Fruit fly (Drosophila melanogaster) whole organism, embryonic: ENCODE measurements around the gene CG13031.

Experiments used
- ATbp ChIP-seq: fragments of 200-800 bp; sonication (Bioruptor generic); optimal IDR thresholded peaks from 2 replicates; lab custom pipeline; 2017; ENCODE audit warnings: missing biosample characterization, mild to moderate bottlenecking, missing genetic modification characterization, missing genetic modification reagents
- Awh ChIP-seq: fragments of 200-800 bp; sonication (Bioruptor generic); IDR thresholded peaks from 2 replicates; pipeline ENCODE4, ENCODE4 v1.3.6; 2022; ENCODE audit warnings: missing biosample characterization, missing genetic modification characterization
- Blimp-1 ChIP-seq: fragments of 200-800 bp; sonication (Bioruptor generic); optimal IDR thresholded peaks from 3 replicates; lab custom pipeline; 2018; ENCODE audit warnings: missing biosample characterization, missing genetic modification characterization, mild to moderate bottlenecking, moderate library complexity, missing genetic modification reagents
- CG12236 ChIP-seq: fragments of 200-800 bp; sonication (Bioruptor generic); optimal IDR thresholded peaks from 2 replicates; lab custom pipeline; 2016; ENCODE audit warnings: missing biosample characterization, missing genetic modification characterization
- CG13123 ChIP-seq: fragments of 200-800 bp; sonication (Bioruptor generic); optimal IDR thresholded peaks from 2 replicates; lab custom pipeline; 2016; ENCODE audit warnings: missing biosample characterization, missing genetic modification characterization
- CG1529 ChIP-seq: fragments of 200-800 bp; sonication (Bioruptor generic); optimal IDR thresholded peaks from 3 replicates; lab custom pipeline; 2018; ENCODE audit warnings: missing biosample characterization, missing genetic modification characterization
- CG16815 ChIP-seq: fragments of 200-800 bp; sonication (Bioruptor generic); optimal IDR thresholded peaks from 3 replicates; lab custom pipeline; 2017; ENCODE audit warnings: missing biosample characterization, mild to moderate bottlenecking, missing genetic modification characterization
- CG18011 ChIP-seq: fragments of 200-800 bp; sonication (Bioruptor generic); optimal IDR thresholded peaks from 2 replicates; lab custom pipeline; 2017; ENCODE audit warnings: missing biosample characterization, missing genetic modification characterization, mild to moderate bottlenecking, moderate library complexity, missing genotype
- CG18764 ChIP-seq: fragments of 200-800 bp; sonication (Bioruptor generic); optimal IDR thresholded peaks from 3 replicates; lab custom pipeline; 2016; ENCODE audit warnings: missing biosample characterization, missing genetic modification characterization
- CG2678 ChIP-seq: fragments of 200-800 bp; sonication (Bioruptor generic); optimal IDR thresholded peaks from 3 replicates; lab custom pipeline; 2019; ENCODE audit warnings: missing biosample characterization, mild to moderate bottlenecking, missing genetic modification characterization, moderate library complexity
- CG3847 ChIP-seq: fragments of 200-800 bp; sonication (Bioruptor generic); IDR thresholded peaks from 2 replicates; pipeline ENCODE4 v1.3.6; 2022; ENCODE audit warnings: missing biosample characterization, missing genetic modification characterization
- CG4328 ChIP-seq: fragments of 200-800 bp; sonication (Bioruptor generic); optimal IDR thresholded peaks from 3 replicates; lab custom pipeline; 2017; ENCODE audit warnings: missing biosample characterization, missing genetic modification reagents, missing genetic modification characterization
- CG4360 ChIP-seq: fragments of 200-800 bp; sonication (Bioruptor generic); IDR thresholded peaks from 2 replicates; pipeline ENCODE4 v1.3.6; 2022; ENCODE audit warnings: missing biosample characterization, missing genetic modification characterization
- CG4820 ChIP-seq: fragments of 200-800 bp; sonication (Bioruptor generic); optimal IDR thresholded peaks from 3 replicates; lab custom pipeline; 2016; ENCODE audit warnings: missing biosample characterization, missing genetic modification characterization
- CG6813 ChIP-seq: fragments of 200-800 bp; sonication (Bioruptor generic); optimal IDR thresholded peaks from 2 replicates; lab custom pipeline; 2017; ENCODE audit warnings: missing biosample characterization, missing genetic modification characterization, mild to moderate bottlenecking, moderate library complexity, missing genetic modification reagents
- CG8281 ChIP-seq: fragments of 200-800 bp; sonication (Bioruptor generic); optimal IDR thresholded peaks from 2 replicates; lab custom pipeline; 2018; ENCODE audit warnings: missing biosample characterization, mild to moderate bottlenecking, missing genetic modification characterization, moderate library complexity
- CG8290 ChIP-seq, 3 experiments: fragments of 200-800 bp; sonication (Bioruptor generic); optimal IDR thresholded peaks; 2 replicates each; lab custom pipeline; 2016 to 2019; ENCODE audit warnings: missing biosample characterization in 3 of 3, missing genetic modification characterization in 3 of 3, mild to moderate bottlenecking in 2 of 3, moderate library complexity in 1 of 3
- CG9932 ChIP-seq: fragments of 200-800 bp; sonication (Bioruptor generic); IDR thresholded peaks from 2 replicates; pipeline ENCODE4 v1.3.6; 2022; ENCODE audit warnings: missing biosample characterization, missing genetic modification characterization
- D19B ChIP-seq: fragments of 200-800 bp; sonication (Bioruptor generic); optimal IDR thresholded peaks from 2 replicates; lab custom pipeline; 2017; ENCODE audit warnings: missing biosample characterization, mild to moderate bottlenecking, missing genetic modification characterization
- Dip2 ChIP-seq: fragments of 200-800 bp; sonication (Bioruptor generic); IDR thresholded peaks from 2 replicates; pipeline ENCODE4 v1.3.6; 2022; ENCODE audit warnings: missing biosample characterization, missing genetic modification characterization
- Fer1 ChIP-seq: fragments of 200-800 bp; sonication (Bioruptor generic); optimal IDR thresholded peaks from 2 replicates; lab custom pipeline; 2017; ENCODE audit warnings: missing biosample characterization, mild to moderate bottlenecking, missing genetic modification characterization
- Hr39 ChIP-seq: fragments of >200 bp; optimal IDR thresholded peaks from 2 replicates; lab custom pipeline; 2017
- Mad ChIP-seq: fragments of 200-800 bp; sonication (Bioruptor generic); optimal IDR thresholded peaks from 2 replicates; lab custom pipeline; 2016; ENCODE audit warnings: missing biosample characterization, missing genetic modification characterization
- Med ChIP-seq: fragments of 200-800 bp; sonication (Bioruptor generic); peaks from one replicate; lab custom pipeline; 2016; ENCODE audit warnings: missing biosample characterization, missing genetic modification characterization, mild to moderate bottlenecking, inconsistent platforms, moderate library complexity
- Nf-YC ChIP-seq: fragments of 200-800 bp; optimal IDR thresholded peaks from 3 replicates; lab custom pipeline; 2019; ENCODE audit warnings: missing biosample characterization, mild to moderate bottlenecking, missing genetic modification characterization, moderate library complexity
- Pdp1 ChIP-seq, 2 experiments: fragments of 200-800 bp; sonication (Bioruptor generic); optimal IDR thresholded peaks; 3 replicates each; lab custom pipeline; 2016; ENCODE audit warnings: missing biosample characterization in 2 of 2, missing genetic modification characterization in 2 of 2, mild to moderate bottlenecking in 1 of 2, moderate library complexity in 1 of 2
- Sox100B ChIP-seq: fragments of 200-800 bp; sonication (Bioruptor generic); optimal IDR thresholded peaks from 3 replicates; lab custom pipeline; 2018; ENCODE audit warnings: missing biosample characterization, mild to moderate bottlenecking, missing genetic modification characterization
- ase ChIP-seq: fragments of 200-800 bp; sonication (Bioruptor generic); IDR thresholded peaks from 3 replicates; pipeline ENCODE4 v1.3.6; 2022; ENCODE audit warnings: missing biosample characterization, missing genetic modification characterization
- chinmo ChIP-seq: fragments of 200-800 bp; sonication (Bioruptor generic); IDR thresholded peaks from 4 replicates; pipeline ENCODE4 v1.3.6; 2022; ENCODE audit warnings: missing biosample characterization, missing genetic modification characterization; ENCODE audit not compliant: partially characterized antibody
- corto ChIP-seq: fragments of 200-800 bp; sonication (Bioruptor generic); optimal IDR thresholded peaks from 2 replicates; lab custom pipeline; 2016; ENCODE audit warnings: missing biosample characterization, mild to moderate bottlenecking, missing genetic modification characterization, moderate library complexity
- crol ChIP-seq: fragments of 200-800 bp; sonication (Bioruptor generic); IDR thresholded peaks from 2 replicates; pipeline ENCODE4 v1.3.6; 2022; ENCODE audit warnings: missing biosample characterization, missing genetic modification characterization
- eve ChIP-seq, 2 experiments: fragments of >200 bp; optimal IDR thresholded peaks; 2 replicates each; lab custom pipeline; 2017; ENCODE audit warnings: missing biosample characterization in 2 of 2, missing genetic modification characterization in 2 of 2
- exex ChIP-seq: fragments of 200-800 bp; sonication (Bioruptor generic); optimal IDR thresholded peaks from 4 replicates; lab custom pipeline; 2018; ENCODE audit warnings: missing biosample characterization, mild to moderate bottlenecking, missing genetic modification characterization, moderate library complexity
- grn ChIP-seq: fragments of 200-800 bp; sonication (Bioruptor generic); optimal IDR thresholded peaks from 3 replicates; lab custom pipeline; 2017; ENCODE audit warnings: missing biosample characterization, missing genetic modification characterization
- gsb-n ChIP-seq: fragments of 200-800 bp; sonication (Bioruptor generic); optimal IDR thresholded peaks from 3 replicates; lab custom pipeline; 2018; ENCODE audit warnings: missing biosample characterization, mild to moderate bottlenecking, missing genetic modification characterization
- kay ChIP-seq: fragments of 200-800 bp; sonication (Bioruptor generic); optimal IDR thresholded peaks from 2 replicates; lab custom pipeline; 2016; ENCODE audit warnings: missing biosample characterization, missing genetic modification characterization
- nerfin-2 ChIP-seq: fragments of 200-800 bp; sonication (Bioruptor generic); IDR thresholded peaks from 2 replicates; pipeline ENCODE4 v1.3.6; 2022; ENCODE audit warnings: missing biosample characterization, missing genetic modification characterization; ENCODE audit not compliant: partially characterized antibody
- oc ChIP-seq: fragments of 200-800 bp; sonication (Bioruptor generic); optimal IDR thresholded peaks from 2 replicates; lab custom pipeline; 2018; ENCODE audit warnings: missing biosample characterization, mild to moderate bottlenecking, missing genetic modification characterization, moderate library complexity
- sc ChIP-seq, 3 experiments: fragments of >200 bp in 2 of 3; fragments of 200-800 bp in 1 of 3; sonication (Bioruptor generic) in 1 of 3; optimal IDR thresholded peaks; 2 replicates in 2 of 3; 3 replicates in 1 of 3; lab custom pipeline; 2017; ENCODE audit warnings: mild to moderate bottlenecking in 1 of 3, missing biosample characterization in 1 of 3, missing genetic modification characterization in 1 of 3, missing genetic modification reagents in 1 of 3
- sd ChIP-seq: fragments of 200-800 bp; sonication (Bioruptor generic); optimal IDR thresholded peaks from 3 replicates; lab custom pipeline; 2018; ENCODE audit warnings: missing biosample characterization, mild to moderate bottlenecking, missing genetic modification characterization, moderate library complexity
- sens ChIP-seq: fragments of 200-800 bp; sonication (Bioruptor generic); peaks from one replicate; lab custom pipeline; 2016; ENCODE audit warnings: missing biosample characterization, missing genetic modification characterization
- sisA ChIP-seq: fragments of 200-800 bp; sonication (Bioruptor generic); IDR thresholded peaks from 2 replicates; pipeline ENCODE4 v1.3.6; 2022; ENCODE audit warnings: missing biosample characterization, missing genetic modification characterization
- so ChIP-seq: fragments of 200-800 bp; sonication (Bioruptor generic); IDR thresholded peaks from 3 replicates; pipeline ENCODE4 v1.3.6; 2022; ENCODE audit warnings: missing biosample characterization, missing genetic modification characterization
- vvl ChIP-seq: fragments of 200-800 bp; sonication (Bioruptor generic); IDR thresholded peaks from 2 replicates; pipeline ENCODE4 v1.3.6; 2022; ENCODE audit warnings: missing biosample characterization, missing genetic modification characterization
- wek ChIP-seq: fragments of 200-800 bp; sonication (Bioruptor generic); optimal IDR thresholded peaks from 3 replicates; lab custom pipeline; 2018; ENCODE audit warnings: missing biosample characterization, mild to moderate bottlenecking, missing genetic modification characterization, moderate library complexity

Gene CG13031

DNA sequence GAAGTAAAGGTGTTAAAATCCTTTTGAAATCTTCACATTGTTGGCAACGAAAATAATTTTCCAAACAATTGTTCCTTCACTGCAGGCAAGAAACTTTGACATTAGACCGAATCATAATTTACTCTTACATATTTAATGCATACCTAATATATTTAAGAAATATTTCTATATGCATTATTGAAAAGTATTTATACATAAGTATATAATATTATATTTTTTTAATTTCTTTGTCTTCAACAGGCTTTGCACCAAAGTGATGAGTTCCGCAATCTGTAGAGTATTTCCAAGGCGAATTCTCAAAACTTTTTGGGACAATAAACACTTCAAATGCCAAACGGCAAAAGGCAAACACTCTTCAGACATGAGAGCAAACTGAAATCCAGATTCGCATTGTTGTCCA is 27.6 kb upstream of the CG13031 start (continued):
- TF ChIP-seq CG6813 (GFP tag; lab: Kevin White, UChicago) = no peak
- no peak for TF ChIP-seq Pdp1 (GFP tag; optimal IDR thresholded peaks at IDR 0.05; lab: Kevin White, UChicago)
- TF ChIP-seq sisA (GFP tag; lab: Robert Waterston, UW) = 0 out of 2 replicates have a peak, but pooled peaks have one; percentile 21
- TF ChIP-seq CG18764 (GFP tag; lab: Kevin White, UChicago) = peak; percentile 20
- no peak for TF ChIP-seq exex (tag; lab: Kevin White, UChicago)
- no peak for TF ChIP-seq CG9932 (GFP tag; lab: Robert Waterston, UW)
- no peak for TF ChIP-seq D19B (GFP tag; lab: Kevin White, UChicago)
- TF ChIP-seq vvl (GFP tag; lab: Robert Waterston, UW) = peak; percentile 60
- TF ChIP-seq gsb-n (tag; lab: Kevin White, UChicago) = peak; percentile 37
- TF ChIP-seq Dip2 (GFP tag; lab: Robert Waterston, UW) = no peak
- TF ChIP-seq, all 482 proteins: peak for 114

DNA sequence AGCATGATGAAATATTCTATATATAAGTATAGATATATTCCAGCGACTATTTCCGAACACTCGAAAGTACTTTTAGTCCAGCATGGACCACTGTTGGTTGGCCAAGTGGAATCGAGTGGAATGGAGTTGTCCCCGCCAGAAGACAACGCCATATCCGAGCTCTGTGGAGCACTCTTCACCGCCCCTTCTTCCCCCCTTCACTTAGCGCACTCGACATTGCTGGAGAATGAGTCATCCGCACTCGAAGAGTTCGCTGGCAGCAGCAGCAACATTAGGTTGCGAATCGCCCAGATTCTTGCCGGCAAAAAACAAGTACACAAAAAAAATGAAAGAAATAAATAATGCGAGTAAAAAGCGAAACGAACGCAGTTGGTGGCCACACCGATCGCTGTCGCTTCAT is 26.6 kb upstream of the CG13031 start:
- peak; percentile 59 for TF ChIP-seq crol
- TF ChIP-seq kay (GFP tag; lab: Kevin White, UChicago) = peak; percentile 22
- 0 out of 4 replicates have a peak, but pooled peaks have one; percentile 16 for TF ChIP-seq chinmo (GFP tag; lab: Robert Waterston, UW)
- no peak for TF ChIP-seq Hr39
- peak; percentile 94 for TF ChIP-seq sd (tag; lab: Kevin White, UChicago)
- peak; percentile 18; the same call in 1 of the 3 replicates for TF ChIP-seq so (GFP tag; lab: Robert Waterston, UW)
- TF ChIP-seq Fer1 (GFP tag; lab: Kevin White, UChicago) = no peak
- TF ChIP-seq CG3847 = no peak
- TF ChIP-seq, all 482 proteins: peak for 5

DNA sequence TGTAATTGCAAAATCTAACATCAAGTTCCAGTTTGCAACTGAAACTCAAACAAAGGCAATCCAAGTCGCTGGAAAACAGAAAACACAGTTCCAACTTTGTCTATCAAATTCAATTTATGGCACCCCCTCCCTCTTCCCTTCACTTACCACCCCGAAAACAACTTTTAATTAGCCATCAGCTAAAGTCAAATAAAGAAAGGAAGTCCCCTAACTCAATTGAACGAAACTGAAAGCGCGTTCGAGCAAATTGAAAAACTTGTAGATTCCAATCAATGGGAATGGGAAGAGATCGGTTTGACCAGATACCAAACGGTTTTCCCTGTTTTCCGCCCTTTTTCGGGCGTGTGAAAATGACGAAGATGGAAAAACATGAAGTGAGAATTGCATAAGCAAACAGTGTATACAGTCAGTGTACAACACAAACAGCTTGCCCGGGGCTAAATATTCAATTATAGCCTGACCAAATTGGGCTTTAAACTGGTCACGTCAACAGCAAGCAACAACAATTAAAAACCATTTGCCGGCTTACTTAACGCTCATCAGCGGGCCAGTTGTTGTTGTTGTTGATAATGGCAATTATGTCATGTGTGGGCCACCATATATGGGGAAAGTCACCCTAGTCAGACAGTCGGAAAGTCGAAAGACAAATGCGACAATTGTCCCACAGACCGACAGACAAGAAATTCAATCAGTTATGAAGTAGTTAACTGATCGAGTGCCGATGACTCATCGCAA is 25.2 kb upstream of the CG13031 start:
- TF ChIP-seq Med (GFP tag; lab: Kevin White, UChicago) (peak; percentile 71), sc (optimal IDR thresholded peaks at IDR 0.05; lab: Kevin White, UChicago) (no peak), sc (GFP tag; optimal IDR thresholded peaks at IDR 0.05; lab: Kevin White, UChicago) (no peak), CG8290 (GFP tag; optimal IDR thresholded peaks at IDR 0.05; lab: Kevin White, UChicago) (no peak), CG8290 (tag; optimal IDR thresholded peaks at IDR 0.05; lab: Kevin White, UChicago) (peak in 1 of 2 experiments; percentile 9), CG13123 (GFP tag; lab: Kevin White, UChicago) (no peak), CG1529 (GFP tag; lab: Kevin White, UChicago) (peak; percentile 18), wek (GFP tag; lab: Kevin White, UChicago) (peak; percentile 29), oc (tag; lab: Kevin White, UChicago) (no peak), Sox100B (peak; percentile 11), sens (GFP tag; lab: Kevin White, UChicago) (peak; percentile 71), CG4328 (GFP tag; lab: Kevin White, UChicago) (no peak), eve (GFP tag; optimal IDR thresholded peaks at IDR 0.05; lab: Kevin White, UChicago) (peak in 1 of 2 experiments; percentile 54), CG2678 (tag; lab: Kevin White, UChicago) (peak; percentile 20), CG16815 (GFP tag; lab: Kevin White, UChicago) (no peak), ase (GFP tag; lab: Robert Waterston, UW) (0 out of 3 replicates have a peak, but pooled peaks have one; percentile 12), CG18011 (GFP tag; lab: Kevin White, UChicago) (no peak), Blimp-1 (GFP tag; lab: Kevin White, UChicago) (peak; percentile 65), nerfin-2 (GFP tag; lab: Robert Waterston, UW) (no peak), Mad (GFP tag; lab: Kevin White, UChicago) (no peak), ATbp (GFP tag; lab: Kevin White, UChicago) (peak; percentile 19), corto (no peak), Awh (GFP tag; lab: Robert Waterston, UW) (peak; percentile 44; the same call in 1 of the 2 replicates), CG4360 (GFP tag; lab: Robert Waterston, UW) (peak; percentile 56; the same call in 1 of the 2 replicates), Pdp1 (GFP tag; optimal IDR thresholded peaks at IDR 0.05; lab: Kevin White, UChicago) (peak in 1 of 2 experiments; percentile 75), Nf-YC (tag; lab: Kevin White, UChicago) (no peak), CG12236 (no peak), CG8281 (tag; lab: Kevin White, UChicago) (no peak), CG4820 (GFP tag; lab: Kevin White, UChicago) (no peak), grn (peak; percentile 48)
